Fruit fly (Drosophila melanogaster) whole organism, prepupa: Measurements from ENCODE around the gene Tdrd3.

ENCODE experiments used
- Blimp-1 ChIP-seq: fragments of 200-800 bp; sonication (Bioruptor generic); optimal IDR thresholded peaks from 3 replicates; lab custom pipeline; 2017; ENCODE audit warnings: missing biosample characterization, missing genetic modification characterization, mild to moderate bottlenecking, moderate library complexity, missing genetic modification reagents
- CG10631 ChIP-seq: fragments of 200-800 bp; sonication (Bioruptor generic); optimal IDR thresholded peaks from 2 replicates; lab custom pipeline; 2016; ENCODE audit warnings: missing biosample characterization, missing genetic modification characterization
- CG10669 ChIP-seq: fragments of 200-800 bp; sonication (Bioruptor generic); optimal IDR thresholded peaks from 3 replicates; lab custom pipeline; 2018; ENCODE audit warnings: missing biosample characterization, mild to moderate bottlenecking, missing genetic modification characterization, moderate library complexity
- CG11294 ChIP-seq: fragments of 200-800 bp; sonication (Bioruptor generic); IDR thresholded peaks from 2 replicates; pipeline ENCODE4 v1.3.6; 2022; ENCODE audit warnings: missing biosample characterization, missing genetic modification characterization
- CG11902 ChIP-seq: fragments of 200-800 bp; sonication (Bioruptor generic); optimal IDR thresholded peaks from 3 replicates; lab custom pipeline; 2016; ENCODE audit warnings: missing biosample characterization, missing genetic modification characterization
- CG15336 ChIP-seq: fragments of 200-800 bp; sonication (Bioruptor generic); IDR thresholded peaks from 2 replicates; pipeline ENCODE4 v1.3.6; 2022; ENCODE audit warnings: missing biosample characterization, missing genetic modification characterization
- CG1621 ChIP-seq: fragments of 200-800 bp; sonication (Bioruptor generic); optimal IDR thresholded peaks from 3 replicates; lab custom pipeline; 2018; ENCODE audit warnings: missing biosample characterization, mild to moderate bottlenecking, missing genetic modification characterization
- CG3032 ChIP-seq: fragments of 200-800 bp; optimal IDR thresholded peaks from 2 replicates; lab custom pipeline; 2019; ENCODE audit warnings: missing biosample characterization, mild to moderate bottlenecking, missing genetic modification characterization, moderate library complexity
- CG31627 ChIP-seq: fragments of 200-800 bp; sonication (Bioruptor generic); optimal IDR thresholded peaks from 3 replicates; lab custom pipeline; 2016; ENCODE audit warnings: missing biosample characterization, missing genetic modification characterization
- CG32006 ChIP-seq: fragments of 200-800 bp; sonication (Bioruptor generic); optimal IDR thresholded peaks from 3 replicates; lab custom pipeline; 2017; ENCODE audit warnings: missing biosample characterization, mild to moderate bottlenecking, missing genetic modification characterization
- CG34406 ChIP-seq: fragments of 200-800 bp; sonication (Bioruptor generic); optimal IDR thresholded peaks from 3 replicates; lab custom pipeline; 2016; ENCODE audit warnings: missing biosample characterization, missing genetic modification characterization
- CG4318 ChIP-seq: fragments of 200-800 bp; sonication (Bioruptor generic); optimal IDR thresholded peaks from 3 replicates; lab custom pipeline; 2017; ENCODE audit warnings: missing biosample characterization, mild to moderate bottlenecking, missing genetic modification characterization
- CG6276 ChIP-seq: fragments of 200-800 bp; sonication (Bioruptor generic); optimal IDR thresholded peaks from 2 replicates; lab custom pipeline; 2017; ENCODE audit warnings: missing biosample characterization, mild to moderate bottlenecking, missing genetic modification characterization
- CG6808 ChIP-seq: fragments of 200-800 bp; sonication (Bioruptor generic); optimal IDR thresholded peaks from 3 replicates; lab custom pipeline; 2017; ENCODE audit warnings: missing biosample characterization, missing genetic modification characterization, mild to moderate bottlenecking, moderate library complexity, missing genetic modification reagents
- CG6854 ChIP-seq: fragments of 200-800 bp; sonication (Bioruptor generic); optimal IDR thresholded peaks from 2 replicates; lab custom pipeline; 2017; ENCODE audit warnings: missing biosample characterization, mild to moderate bottlenecking, missing genetic modification characterization
- CG7368 ChIP-seq: fragments of 200-800 bp; sonication (Bioruptor generic); optimal IDR thresholded peaks from 3 replicates; lab custom pipeline; 2016; ENCODE audit warnings: missing biosample characterization, missing genetic modification characterization
- CG8319 ChIP-seq: fragments of 200-800 bp; sonication (Bioruptor generic); optimal IDR thresholded peaks from 3 replicates; lab custom pipeline; 2016; ENCODE audit warnings: missing biosample characterization, missing genetic modification characterization
- Eip75B ChIP-seq: fragments of 200-800 bp; sonication (Bioruptor generic); optimal IDR thresholded peaks from 3 replicates; lab custom pipeline; 2016; ENCODE audit warnings: missing biosample characterization, missing genetic modification characterization
- Eip78C ChIP-seq: fragments of 200-800 bp; sonication (Bioruptor generic); peaks from one replicate; lab custom pipeline; 2016; ENCODE audit warnings: missing biosample characterization, missing genetic modification characterization
- Ets96B ChIP-seq: fragments of 200-800 bp; optimal IDR thresholded peaks from 2 replicates; lab custom pipeline; 2019; ENCODE audit warnings: missing biosample characterization, mild to moderate bottlenecking, missing genetic modification characterization, moderate library complexity
- Hr39 ChIP-seq: fragments of 200-800 bp; sonication (Bioruptor generic); optimal IDR thresholded peaks from 2 replicates; lab custom pipeline; 2016; ENCODE audit warnings: missing biosample characterization, missing genetic modification characterization
- Hr4 ChIP-seq: fragments of 200-800 bp; sonication (Bioruptor generic); optimal IDR thresholded peaks from 3 replicates; lab custom pipeline; 2016; ENCODE audit warnings: missing biosample characterization, missing genetic modification characterization
- Lpt ChIP-seq: fragments of 200-800 bp; sonication (Bioruptor generic); optimal IDR thresholded peaks from 3 replicates; lab custom pipeline; 2016; ENCODE audit warnings: missing biosample characterization, missing genetic modification characterization
- Met ChIP-seq: fragments of 200-800 bp; sonication (Bioruptor generic); optimal IDR thresholded peaks from 3 replicates; lab custom pipeline; 2016; ENCODE audit warnings: missing biosample characterization, missing genetic modification characterization
- OdsH ChIP-seq: fragments of 200-800 bp; sonication (Bioruptor generic); optimal IDR thresholded peaks from 3 replicates; lab custom pipeline; 2016; ENCODE audit warnings: missing biosample characterization, missing genetic modification characterization
- Sox14 ChIP-seq: fragments of 200-800 bp; sonication (Bioruptor generic); optimal IDR thresholded peaks from 3 replicates; lab custom pipeline; 2016; ENCODE audit warnings: missing biosample characterization, missing genetic modification characterization
- Sox15 ChIP-seq: fragments of 200-800 bp; sonication (Bioruptor generic); optimal IDR thresholded peaks from 3 replicates; lab custom pipeline; 2016; ENCODE audit warnings: missing biosample characterization, missing genetic modification characterization
- achi ChIP-seq: fragments of 200-800 bp; sonication (Bioruptor generic); optimal IDR thresholded peaks from 3 replicates; lab custom pipeline; 2016; ENCODE audit warnings: missing biosample characterization, missing genetic modification characterization
- acj6 ChIP-seq: fragments of 200-800 bp; sonication (Bioruptor generic); optimal IDR thresholded peaks from 3 replicates; lab custom pipeline; 2016; ENCODE audit warnings: missing biosample characterization, missing genetic modification characterization
- fd59A ChIP-seq: fragments of 200-800 bp; sonication (Bioruptor generic); optimal IDR thresholded peaks from 2 replicates; lab custom pipeline; 2017; ENCODE audit warnings: missing biosample characterization, mild to moderate bottlenecking, missing genetic modification characterization, missing genetic modification reagents
- fkh ChIP-seq: fragments of 200-800 bp; sonication (Bioruptor generic); optimal IDR thresholded peaks from 3 replicates; lab custom pipeline; 2017; ENCODE audit warnings: missing biosample characterization, mild to moderate bottlenecking, missing genetic modification characterization, moderate library complexity
- lz ChIP-seq: fragments of 200-800 bp; sonication (Bioruptor generic); optimal IDR thresholded peaks from 3 replicates; lab custom pipeline; 2016; ENCODE audit warnings: missing biosample characterization, missing genetic modification characterization
- net ChIP-seq: fragments of 200-800 bp; sonication (Bioruptor generic); optimal IDR thresholded peaks from 3 replicates; lab custom pipeline; 2016; ENCODE audit warnings: missing biosample characterization, missing genetic modification characterization
- pdm3 ChIP-seq: fragments of 200-800 bp; sonication (Bioruptor generic); optimal IDR thresholded peaks from 3 replicates; lab custom pipeline; 2016; ENCODE audit warnings: missing biosample characterization, missing genetic modification characterization
- salr ChIP-seq, 2 experiments: fragments of 200-800 bp; sonication (Bioruptor generic); optimal IDR thresholded peaks; 3 replicates each; lab custom pipeline; 2016 to 2018; ENCODE audit warnings: missing biosample characterization in 2 of 2, missing genetic modification characterization in 2 of 2, mild to moderate bottlenecking in 1 of 2
- spab ChIP-seq: fragments of 200-800 bp; sonication (Bioruptor generic); optimal IDR thresholded peaks from 2 replicates; lab custom pipeline; 2017; ENCODE audit warnings: missing biosample characterization, mild to moderate bottlenecking, missing genetic modification characterization, missing genetic modification reagents
- ss ChIP-seq, 2 experiments: fragments of 200-800 bp; sonication (Bioruptor generic); optimal IDR thresholded peaks; 2 replicates in 1 of 2; 3 replicates in 1 of 2; lab custom pipeline; 2017 to 2018; ENCODE audit warnings: mild to moderate bottlenecking in 2 of 2, missing biosample characterization in 2 of 2, missing genetic modification characterization in 2 of 2, moderate library complexity in 1 of 2
- svp ChIP-seq: fragments of 200-800 bp; sonication (Bioruptor generic); peaks from one replicate; lab custom pipeline; 2016; ENCODE audit warnings: missing biosample characterization, missing genetic modification characterization
- topi ChIP-seq: fragments of 200-800 bp; sonication (Bioruptor generic); optimal IDR thresholded peaks from 3 replicates; lab custom pipeline; 2016; ENCODE audit warnings: missing biosample characterization, missing genetic modification characterization
- vri ChIP-seq: fragments of 200-800 bp; sonication (Bioruptor generic); optimal IDR thresholded peaks from 3 replicates; lab custom pipeline; 2016; ENCODE audit warnings: missing biosample characterization, mild to moderate bottlenecking, missing genetic modification characterization

The Tdrd3 gene

DNA sequence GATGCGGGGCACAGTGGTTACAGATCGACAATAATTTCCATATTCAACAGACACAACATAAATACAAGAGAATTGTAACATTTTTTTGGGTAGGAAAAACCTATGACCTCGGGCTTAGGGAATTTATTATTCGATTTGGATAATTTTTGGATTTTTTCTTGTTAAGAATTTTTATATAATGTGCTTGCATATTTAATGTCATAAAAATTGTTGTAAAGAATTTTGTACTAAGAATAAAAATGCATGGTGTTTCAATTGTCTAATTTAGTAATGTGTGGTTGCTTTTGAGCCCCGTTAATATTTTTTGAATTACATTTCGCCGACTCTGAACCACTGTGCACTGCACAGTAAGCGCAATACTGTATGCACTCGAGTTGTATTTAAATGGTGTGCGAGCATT is 30.1 kb downstream of the Tdrd3 start:
- TF ChIP-seq Sox14 (GFP tag; lab: Kevin White, UChicago) (peak; percentile 26), salr (GFP tag; optimal IDR thresholded peaks at IDR 0.05; lab: Kevin White, UChicago) (peak in 1 of 2 experiments; percentile 36), CG3032 (peak; percentile 2), Lpt (GFP tag; lab: Kevin White, UChicago) (no peak), OdsH (GFP tag; lab: Kevin White, UChicago) (peak; percentile 24), vri (GFP tag; lab: Kevin White, UChicago) (no peak), Eip78C (GFP tag; lab: Kevin White, UChicago) (peak; percentile 69), CG34406 (GFP tag; lab: Kevin White, UChicago) (no peak), topi (GFP tag; lab: Kevin White, UChicago) (peak; percentile 22), pdm3 (peak; percentile 14), Ets96B (tag; lab: Kevin White, UChicago) (peak; percentile 23), Hr4 (GFP tag; lab: Kevin White, UChicago) (peak; percentile 45), Hr39 (GFP tag; lab: Kevin White, UChicago) (peak; percentile 31), Met (peak; percentile 0), Eip75B (peak; percentile 12), CG11294 (GFP tag; lab: Robert Waterston, UW) (no peak), achi (GFP tag; lab: Kevin White, UChicago) (peak; percentile 31), acj6 (peak; percentile 12), CG7368 (peak; percentile 17), spab (GFP tag; lab: Kevin White, UChicago) (peak; percentile 19), fd59A (GFP tag; lab: Kevin White, UChicago) (peak; percentile 2), CG32006 (GFP tag; lab: Kevin White, UChicago) (peak; percentile 51), CG6276 (GFP tag; lab: Kevin White, UChicago) (no peak), Sox15 (GFP tag; lab: Kevin White, UChicago) (no peak), CG8319 (peak; percentile 14), lz (GFP tag; lab: Kevin White, UChicago) (no peak), svp (GFP tag; lab: Kevin White, UChicago) (peak; percentile 57), CG6808 (GFP tag; lab: Kevin White, UChicago) (peak; percentile 6), ss (GFP tag; optimal IDR thresholded peaks at IDR 0.05; lab: Kevin White, UChicago) (no peak), CG6854 (no peak), Blimp-1 (GFP tag; lab: Kevin White, UChicago) (no peak), CG10631 (GFP tag; lab: Kevin White, UChicago) (peak; percentile 36), CG10669 (GFP tag; lab: Kevin White, UChicago) (peak; percentile 13)
- TF ChIP-seq, all 60 proteins: peak for 23

DNA sequence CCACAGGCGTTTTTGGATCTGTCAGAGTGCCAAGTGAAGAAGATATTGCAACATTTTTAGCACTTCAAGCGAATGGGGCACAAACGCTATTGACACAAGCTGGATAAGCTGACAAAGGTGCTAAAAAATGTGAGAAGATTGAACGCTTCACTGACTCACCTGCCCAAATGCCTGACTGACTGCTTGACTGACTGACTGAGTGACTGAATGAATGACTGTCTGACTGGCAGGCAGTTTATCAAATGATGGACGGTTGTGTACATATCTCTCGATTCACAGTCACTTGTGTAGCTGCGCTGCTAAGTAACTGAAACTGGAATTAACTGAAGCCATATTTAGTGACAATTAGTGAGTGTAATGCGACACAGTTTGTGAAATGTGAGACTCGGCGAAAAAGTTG is 34.5 kb downstream of the Tdrd3 start:
- TF ChIP-seq ss (GFP tag; optimal IDR thresholded peaks at IDR 0.05; lab: Kevin White, UChicago) (no peak), fkh (GFP tag; lab: Kevin White, UChicago) (peak; percentile 38)

DNA sequence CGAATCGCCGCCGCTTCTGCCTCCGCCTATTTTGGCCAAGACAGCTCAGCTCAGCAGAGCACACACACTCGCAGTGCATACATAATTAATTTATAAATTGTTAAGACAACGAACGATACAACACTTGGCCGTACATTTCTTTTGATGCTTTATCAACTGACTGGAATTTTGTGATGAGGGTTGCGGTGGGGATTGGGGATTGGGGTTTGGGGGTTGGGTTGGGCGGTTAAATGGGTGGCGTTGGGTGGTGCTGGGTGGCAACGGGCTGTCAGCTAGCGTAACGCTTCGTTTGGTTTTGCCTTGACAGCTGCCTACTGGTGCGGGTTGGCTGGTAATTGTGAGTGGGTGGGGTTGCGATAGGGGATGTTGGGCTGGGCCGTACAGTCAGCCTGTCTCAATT is 35.8 kb downstream of the Tdrd3 start:
- TF ChIP-seq Sox14 (GFP tag; lab: Kevin White, UChicago) (no peak), CG15336 (GFP tag; lab: Robert Waterston, UW) (no peak), vri (GFP tag; lab: Kevin White, UChicago) (no peak), pdm3 (no peak), svp (GFP tag; lab: Kevin White, UChicago) (no peak), CG31627 (GFP tag; lab: Kevin White, UChicago) (no peak), CG3032 (no peak), CG11294 (GFP tag; lab: Robert Waterston, UW) (no peak), CG11902 (GFP tag; lab: Kevin White, UChicago) (no peak), CG10631 (GFP tag; lab: Kevin White, UChicago) (no peak), CG34406 (GFP tag; lab: Kevin White, UChicago) (no peak), CG4318 (GFP tag; lab: Kevin White, UChicago) (no peak), Blimp-1 (GFP tag; lab: Kevin White, UChicago) (no peak), net (GFP tag; lab: Kevin White, UChicago) (no peak), CG1621 (tag; lab: Kevin White, UChicago) (no peak), CG6808 (GFP tag; lab: Kevin White, UChicago) (no peak), topi (GFP tag; lab: Kevin White, UChicago) (no peak)
